Worm (Caenorhabditis elegans) whole organism, L2 larva: ENCODE results near the gene hmg-4.

Experiments
- ama-1 ChIP-seq: fragments of 150-350 bp; optimal IDR thresholded peaks from 2 replicates; lab custom pipeline; 2018; ENCODE audit warnings: inconsistent platforms
- ceh-82 ChIP-seq: fragments of 150-350 bp; optimal IDR thresholded peaks from 2 replicates; lab custom pipeline; 2014; ENCODE audit warnings: missing biosample characterization, missing genetic modification characterization
- nhr-11 ChIP-seq: fragments of 150-350 bp; optimal IDR thresholded peaks from 2 replicates; lab custom pipeline; 2014; ENCODE audit warnings: missing biosample characterization, missing genetic modification characterization
- zag-1 ChIP-seq: fragments of 150-350 bp; optimal IDR thresholded peaks from 2 replicates; lab custom pipeline; 2014; ENCODE audit warnings: missing biosample characterization, missing genetic modification characterization

- TF ChIP-seq ceh-82 = no peak
- TF ChIP-seq ama-1 (lab: Kevin White, UChicago) = no peak
- TF ChIP-seq zag-1 = no peak
- no peak for TF ChIP-seq nhr-11 (tag; lab: Kevin White, UChicago)
Observed at ce11 chrIII:7395354-7395753, 14.0 kb upstream of the hmg-4 start, which contains the start of gene lgc-50.
